Worm (Caenorhabditis elegans): Measurements from ENCODE around the gene clec-144.
A peak's percentile ranks its signal among the peaks of the same experiment; 100 is the strongest.

DNA sequence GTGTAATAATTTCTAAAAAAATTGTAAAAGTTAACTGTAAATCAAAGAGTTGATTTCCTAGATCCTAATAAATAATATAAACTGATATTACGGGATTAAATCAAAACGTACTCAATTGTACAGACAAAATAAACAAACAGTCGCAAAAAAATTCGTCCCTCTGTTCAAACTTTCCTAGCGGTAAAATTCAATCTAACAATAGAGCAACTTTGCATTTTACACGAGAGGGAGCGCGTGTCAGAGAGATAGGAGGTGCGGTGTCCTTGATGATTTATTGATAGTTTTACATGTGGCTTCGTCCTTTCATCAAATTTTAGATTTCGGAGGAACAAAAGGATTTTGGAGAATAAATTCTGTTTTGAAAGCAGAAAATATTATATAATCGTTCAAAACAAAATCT, 1.8 kb downstream of the clec-144 start:
- TF ChIP-seq elt-1 (tag; optimal IDR thresholded peaks at IDR 0.05) (no peak), lin-39 (tag; optimal IDR thresholded peaks at IDR 0.05) (no peak), unc-62 (GFP tag; optimal IDR thresholded peaks at IDR 0.05) (no peak), pha-4 (tag; optimal IDR thresholded peaks at IDR 0.05) (peak; percentile 79), lin-15B (tag; optimal IDR thresholded peaks at IDR 0.05) (peak; percentile 15), ceh-28 (tag; optimal IDR thresholded peaks at IDR 0.05) (no peak), snpc-4 (tag; optimal IDR thresholded peaks at IDR 0.05) (peak; percentile 33), nhr-12 (tag; optimal IDR thresholded peaks at IDR 0.05) (no peak), elt-3 (tag; optimal IDR thresholded peaks at IDR 0.05) (no peak)
